Worm (Caenorhabditis elegans) whole organism, L3 larva: ENCODE data around the gene twk-16.

Source experiments
- R02D3.7 ChIP-seq: fragments of 150-350 bp; optimal IDR thresholded peaks from 2 replicates; lab custom pipeline; 2014; ENCODE audit warnings: missing biosample characterization, missing genetic modification characterization
- ZK546.5 ChIP-seq: sonication (generic microtip); optimal IDR thresholded peaks from 2 replicates; lab custom pipeline; 2017; ENCODE audit warnings: missing biosample characterization, missing genetic modification characterization
- aly-2 ChIP-seq: fragments of 150-350 bp; optimal IDR thresholded peaks from 2 replicates; lab custom pipeline; 2014; ENCODE audit warnings: missing biosample characterization, missing genetic modification characterization
- ama-1 ChIP-seq: fragments of 150-350 bp; optimal IDR thresholded peaks from 2 replicates; lab custom pipeline; 2018
- ceh-16 ChIP-seq: sonication (generic microtip); optimal IDR thresholded peaks from 2 replicates; lab custom pipeline; 2017; ENCODE audit warnings: missing biosample characterization, missing genetic modification characterization
- ceh-28 ChIP-seq: fragments of 150-350 bp; optimal IDR thresholded peaks from 2 replicates; lab custom pipeline; 2014; ENCODE audit warnings: missing biosample characterization, missing genetic modification reagents, missing genetic modification characterization
- ceh-82 ChIP-seq: fragments of 150-350 bp; optimal IDR thresholded peaks from 2 replicates; lab custom pipeline; 2014; ENCODE audit warnings: missing biosample characterization, missing genetic modification characterization
- daf-12 ChIP-seq: fragments of 150-350 bp; optimal IDR thresholded peaks from 2 replicates; lab custom pipeline; 2014; ENCODE audit warnings: missing biosample characterization, missing genetic modification reagents, missing genetic modification characterization
- egl-27 ChIP-seq: sonication (generic microtip); optimal IDR thresholded peaks from 4 replicates; lab custom pipeline; 2017; ENCODE audit warnings: missing biosample characterization, missing genetic modification reagents, missing genetic modification characterization
- egl-5 ChIP-seq: fragments of 150-350 bp; optimal IDR thresholded peaks from 2 replicates; lab custom pipeline; 2017; ENCODE audit warnings: missing biosample characterization, missing genetic modification reagents, missing genetic modification characterization, inconsistent platforms
- elt-1 ChIP-seq: fragments of 150-350 bp; optimal IDR thresholded peaks from 2 replicates; lab custom pipeline; 2014; ENCODE audit warnings: missing biosample characterization, missing genetic modification characterization
- elt-2 ChIP-seq: sonication (generic microtip); optimal IDR thresholded peaks from 2 replicates; lab custom pipeline; 2016; ENCODE audit warnings: missing genetic modification reagents, mild to moderate bottlenecking, missing genetic modification characterization, missing compliant biosample characterization
- elt-3 ChIP-seq, 3 experiments: fragments of 150-350 bp in 1 of 3; sonication (generic microtip) in 2 of 3; optimal IDR thresholded peaks; 2 replicates in 2 of 3; 4 replicates in 1 of 3; lab custom pipeline; 2014 to 2017; ENCODE audit warnings: missing biosample characterization in 3 of 3, missing genetic modification characterization in 3 of 3
- eor-1 ChIP-seq, 2 experiments: fragments of 150-350 bp; optimal IDR thresholded peaks; 2 replicates each; lab custom pipeline; 2014 to 2018; ENCODE audit warnings: missing biosample characterization in 2 of 2, missing genetic modification characterization in 2 of 2
- fkh-10 ChIP-seq: sonication (generic microtip); optimal IDR thresholded peaks from 2 replicates; lab custom pipeline; 2017; ENCODE audit warnings: missing biosample characterization, missing genetic modification reagents, missing genetic modification characterization
- fkh-2 ChIP-seq: fragments of 150-350 bp; optimal IDR thresholded peaks from 2 replicates; lab custom pipeline; 2014; ENCODE audit warnings: missing biosample characterization, missing genetic modification reagents, missing genetic modification characterization
- fos-1 ChIP-seq: fragments of 150-350 bp; optimal IDR thresholded peaks from 2 replicates; lab custom pipeline; 2014; ENCODE audit warnings: missing biosample characterization, missing genetic modification characterization
- hmg-11 ChIP-seq: sonication (generic microtip); optimal IDR thresholded peaks from 2 replicates; lab custom pipeline; 2016; ENCODE audit warnings: missing genetic modification characterization, missing compliant biosample characterization
- jun-1 ChIP-seq: fragments of 150-350 bp; optimal IDR thresholded peaks from 2 replicates; lab custom pipeline; 2014; ENCODE audit warnings: missing biosample characterization, missing genetic modification reagents, missing genetic modification characterization
- lin-15B ChIP-seq: fragments of 150-350 bp; optimal IDR thresholded peaks from 2 replicates; lab custom pipeline; 2014; ENCODE audit warnings: missing biosample characterization, missing genetic modification characterization
- lin-39 ChIP-seq: fragments of 150-350 bp; optimal IDR thresholded peaks from 2 replicates; lab custom pipeline; 2018; ENCODE audit warnings: missing biosample characterization, missing genetic modification reagents, missing genetic modification characterization
- lsy-12 ChIP-seq: sonication (generic microtip); optimal IDR thresholded peaks from 2 replicates; lab custom pipeline; 2016; ENCODE audit warnings: mild to moderate bottlenecking, missing genetic modification characterization, missing compliant biosample characterization
- mdl-1 ChIP-seq: fragments of 150-350 bp; optimal IDR thresholded peaks from 2 replicates; lab custom pipeline; 2014; ENCODE audit warnings: missing biosample characterization, missing genetic modification characterization
- mml-1 ChIP-seq: fragments of 150-350 bp; sonication (generic microtip); optimal IDR thresholded peaks from 3 replicates; lab custom pipeline; 2014; ENCODE audit warnings: missing biosample characterization, missing genetic modification characterization
- nfya-1 ChIP-seq: sonication (generic microtip); optimal IDR thresholded peaks from 2 replicates; lab custom pipeline; 2017; ENCODE audit warnings: missing genetic modification characterization, mild to moderate bottlenecking, missing compliant biosample characterization, antibody characterized with exemption, moderate library complexity; ENCODE audit not compliant: insufficient read depth
- nhr-11 ChIP-seq: fragments of 150-350 bp; optimal IDR thresholded peaks from 2 replicates; lab custom pipeline; 2014; ENCODE audit warnings: missing biosample characterization, missing genetic modification characterization
- nhr-12 ChIP-seq: fragments of 150-350 bp; optimal IDR thresholded peaks from 2 replicates; lab custom pipeline; 2014; ENCODE audit warnings: missing biosample characterization, missing genetic modification characterization
- nhr-23 ChIP-seq: fragments of 150-350 bp; optimal IDR thresholded peaks from 2 replicates; lab custom pipeline; 2014; ENCODE audit warnings: missing biosample characterization, missing genetic modification reagents, missing genetic modification characterization
- nhr-25 ChIP-seq: sonication (generic microtip); optimal IDR thresholded peaks from 2 replicates; lab custom pipeline; 2017; ENCODE audit warnings: missing biosample characterization, missing genetic modification characterization
- nhr-28 ChIP-seq: fragments of 150-350 bp; optimal IDR thresholded peaks from 2 replicates; lab custom pipeline; 2014; ENCODE audit warnings: missing biosample characterization, missing genetic modification characterization
- nhr-43 ChIP-seq: sonication (generic microtip); optimal IDR thresholded peaks from 2 replicates; lab custom pipeline; 2016; ENCODE audit warnings: mild to moderate bottlenecking, missing genetic modification characterization, missing compliant biosample characterization; ENCODE audit not compliant: poor library complexity, severe bottlenecking
- nhr-67 ChIP-seq: fragments of 150-350 bp; optimal IDR thresholded peaks from 2 replicates; lab custom pipeline; 2014; ENCODE audit warnings: missing biosample characterization, missing genetic modification characterization
- nhr-76 ChIP-seq: fragments of 150-350 bp; sonication (generic microtip); optimal IDR thresholded peaks from 5 replicates; lab custom pipeline; 2014; ENCODE audit warnings: missing biosample characterization, missing genetic modification characterization
- nhr-77 ChIP-seq: fragments of 150-350 bp; optimal IDR thresholded peaks from 2 replicates; lab custom pipeline; 2014; ENCODE audit warnings: missing biosample characterization, missing genetic modification characterization
- pha-4 ChIP-seq: fragments of 150-350 bp; optimal IDR thresholded peaks from 2 replicates; lab custom pipeline; 2014; ENCODE audit warnings: missing biosample characterization, missing genetic modification reagents, missing genetic modification characterization
- pqm-1 ChIP-seq: fragments of 150-350 bp; optimal IDR thresholded peaks from 2 replicates; lab custom pipeline; 2017; ENCODE audit warnings: missing biosample characterization, missing genetic modification characterization, inconsistent platforms
- sea-2 ChIP-seq: fragments of 150-350 bp; sonication (generic microtip); optimal IDR thresholded peaks from 4 replicates; lab custom pipeline; 2014; ENCODE audit warnings: missing biosample characterization, missing genetic modification reagents, missing genetic modification characterization
- skn-1 ChIP-seq: fragments of 150-350 bp; optimal IDR thresholded peaks from 2 replicates; lab custom pipeline; 2014; ENCODE audit warnings: missing biosample characterization, missing genetic modification characterization
- snpc-4 ChIP-seq: fragments of 150-350 bp; optimal IDR thresholded peaks from 2 replicates; lab custom pipeline; 2014; ENCODE audit warnings: missing biosample characterization, missing genetic modification characterization
- tbx-2 ChIP-seq: sonication (generic microtip); optimal IDR thresholded peaks from 2 replicates; lab custom pipeline; 2016; ENCODE audit warnings: mild to moderate bottlenecking, missing genetic modification characterization, missing compliant biosample characterization
- unc-39 ChIP-seq: sonication (generic microtip); optimal IDR thresholded peaks from 4 replicates; lab custom pipeline; 2017; ENCODE audit warnings: missing biosample characterization, missing genetic modification characterization
- unc-62 ChIP-seq: fragments of 150-350 bp; sonication (generic microtip); optimal IDR thresholded peaks from 4 replicates; lab custom pipeline; 2014; ENCODE audit warnings: missing biosample characterization, missing genetic modification reagents, missing genetic modification characterization
- zag-1 ChIP-seq: fragments of 150-350 bp; optimal IDR thresholded peaks from 2 replicates; lab custom pipeline; 2014; ENCODE audit warnings: missing biosample characterization, missing genetic modification characterization
- ztf-11 ChIP-seq: fragments of 150-350 bp; optimal IDR thresholded peaks from 2 replicates; lab custom pipeline; 2014; ENCODE audit warnings: missing biosample characterization, missing genetic modification characterization
- ztf-4 ChIP-seq: fragments of 150-350 bp; optimal IDR thresholded peaks from 2 replicates; lab custom pipeline; 2014; ENCODE audit warnings: missing biosample characterization, missing genetic modification characterization

Gene twk-16

ce11 chrX:3091119-3091746, 10.3 kb downstream of the twk-16 start:
- no peak for TF ChIP-seq skn-1 (tag; lab: Kevin White, UChicago)
- TF ChIP-seq ama-1 (lab: Kevin White, UChicago) = peak; percentile 33

DNA sequence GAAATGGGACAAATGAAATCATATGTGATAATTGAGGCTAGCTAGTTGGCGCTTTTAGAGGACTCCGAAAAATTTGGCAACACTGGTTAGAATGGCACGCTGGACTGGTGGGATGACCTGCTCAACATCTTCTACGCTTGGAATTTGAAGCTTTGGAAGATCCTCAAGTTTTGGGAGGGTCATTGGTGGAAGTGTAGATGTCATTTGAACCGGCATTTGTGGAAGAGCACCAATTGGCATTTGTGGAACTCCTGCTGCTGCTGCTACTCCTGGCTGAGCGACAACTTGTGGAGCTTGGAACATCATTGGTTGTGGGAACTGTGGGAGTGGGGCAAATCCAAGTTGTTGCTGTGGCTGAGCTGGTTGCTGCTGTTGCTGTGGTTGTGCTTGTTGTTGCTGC, 11.5 kb downstream of the twk-16 start:
- TF ChIP-seq ama-1 (lab: Kevin White, UChicago) (peak; percentile 84), elt-3 (tag; optimal IDR thresholded peaks at IDR 0.05; lab: Kevin White, UChicago) (peak in 1 of 3 experiments; percentile 20), nhr-43 (tag; lab: Kevin White, UChicago) (no peak)

DNA sequence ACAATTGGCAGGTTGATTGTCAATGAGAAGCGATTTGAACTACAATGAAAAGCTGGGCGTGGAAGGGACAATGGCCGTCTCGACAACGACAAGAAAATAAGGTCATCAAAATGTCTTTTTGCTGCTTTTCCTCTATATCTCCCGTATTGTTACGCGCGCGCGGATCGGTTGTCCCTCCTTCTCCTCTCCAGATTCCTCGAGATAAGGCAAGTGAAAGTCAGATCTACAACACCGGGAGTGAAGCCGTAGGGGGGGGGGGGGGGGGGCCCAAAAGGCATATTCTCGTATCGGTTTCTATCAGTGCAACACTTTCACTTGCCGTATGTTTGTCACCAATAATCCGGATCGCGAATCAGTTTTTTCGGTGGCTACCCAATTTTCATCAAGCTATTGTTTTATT, 13.4 kb downstream of the twk-16 start, which contains the start of gene wrt-2:
TSS of gene wrt-2 (minus strand) at position 46 of the 400 bp plus-strand sequence.
- TF ChIP-seq pqm-1 (tag; lab: Kevin White, UChicago) (no peak), sea-2 (no peak), eor-1 (tag; optimal IDR thresholded peaks at IDR 0.05; lab: Kevin White, UChicago) (no peak), zag-1 (tag; lab: Kevin White, UChicago) (no peak), egl-5 (tag; lab: Kevin White, UChicago) (no peak), nhr-43 (tag; lab: Kevin White, UChicago) (no peak), pha-4 (tag; lab: Kevin White, UChicago) (no peak)

DNA sequence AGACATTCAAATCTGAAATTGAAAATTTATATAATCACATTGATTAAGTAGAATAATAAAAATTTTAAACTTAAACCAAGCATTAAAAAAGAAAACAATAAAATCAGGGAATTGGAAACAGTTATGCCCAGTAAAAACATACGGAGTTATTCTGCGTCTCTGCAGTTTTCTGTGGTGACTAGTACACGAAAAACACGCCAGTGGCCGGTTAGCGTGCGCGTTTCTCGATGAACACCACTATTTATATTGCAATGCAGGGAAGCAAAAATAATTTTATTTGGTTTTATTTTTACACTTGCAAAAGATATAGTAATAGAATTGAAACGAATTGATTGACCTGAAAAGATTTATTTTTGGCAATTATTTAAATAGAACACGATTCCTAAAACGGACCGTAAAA, 18.9 kb downstream of the twk-16 start, which contains the start of gene sec-3:
TSS of gene sec-3 (minus strand) at position 21 of the 400 bp plus-strand sequence.
- TF ChIP-seq daf-12 (tag; lab: Kevin White, UChicago) (no peak), elt-2 (tag; lab: Kevin White, UChicago) (peak; percentile 81), nhr-23 (tag; lab: Kevin White, UChicago) (peak; percentile 92), nhr-28 (tag; lab: Kevin White, UChicago) (no peak), aly-2 (tag; lab: Kevin White, UChicago) (peak; percentile 23), jun-1 (tag; lab: Kevin White, UChicago) (peak; percentile 76), ceh-28 (tag; lab: Kevin White, UChicago) (peak; percentile 66), nhr-76 (tag; lab: Kevin White, UChicago) (no peak), fkh-10 (GFP tag; lab: Kevin White, UChicago) (no peak), nhr-67 (tag; lab: Kevin White, UChicago) (no peak), ceh-16 (tag; lab: Kevin White, UChicago) (no peak), nhr-43 (tag; lab: Kevin White, UChicago) (peak; percentile 84), ztf-4 (tag; lab: Kevin White, UChicago) (peak; percentile 70), ceh-82 (tag; lab: Kevin White, UChicago) (peak; percentile 39), elt-1 (tag; lab: Kevin White, UChicago) (no peak), pha-4 (tag; lab: Kevin White, UChicago) (peak; percentile 97), lin-39 (tag; lab: Kevin White, UChicago) (peak; percentile 83), R02D3.7 (tag; lab: Kevin White, UChicago) (peak; percentile 64), zag-1 (tag; lab: Kevin White, UChicago) (no peak), unc-62 (GFP tag; lab: Kevin White, UChicago) (peak; percentile 4), nhr-25 (peak; percentile 82), snpc-4 (tag; lab: Kevin White, UChicago) (peak; percentile 88), skn-1 (tag; lab: Kevin White, UChicago) (peak; percentile 64), ztf-11 (tag; lab: Kevin White, UChicago) (no peak), egl-5 (tag; lab: Kevin White, UChicago) (peak; percentile 84), nhr-12 (no peak), nfya-1 (tag; lab: Kevin White, UChicago) (peak; percentile 85), lsy-12 (tag; lab: Kevin White, UChicago) (peak; percentile 71), mml-1 (tag; lab: Kevin White, UChicago) (no peak), fos-1 (tag; lab: Kevin White, UChicago) (peak; percentile 55), unc-39 (tag; lab: Kevin White, UChicago) (no peak), ZK546.5 (tag; lab: Kevin White, UChicago) (no peak), tbx-2 (tag; lab: Kevin White, UChicago) (peak; percentile 72), nhr-11 (tag; lab: Kevin White, UChicago) (no peak), fkh-2 (tag; lab: Kevin White, UChicago) (no peak), mdl-1 (tag; lab: Kevin White, UChicago) (no peak), lin-15B (peak; percentile 61), nhr-77 (tag; lab: Kevin White, UChicago) (peak; percentile 58), pqm-1 (tag; lab: Kevin White, UChicago) (peak; percentile 35), ama-1 (lab: Kevin White, UChicago) (peak; percentile 59), egl-27 (tag; lab: Kevin White, UChicago) (no peak), hmg-11 (tag; lab: Kevin White, UChicago) (peak; percentile 89)
